Worm (Caenorhabditis elegans) whole organism, late embryonic: Measurements from ENCODE around the gene T16A9.3.
A peak's percentile ranks its signal among the peaks of the same experiment; 100 is the strongest.

Experiments used
- C08G9.2 ChIP-seq: sonication (generic microtip); optimal IDR thresholded peaks from 2 replicates; lab custom pipeline; 2016; ENCODE audit warnings: mild to moderate bottlenecking, missing genetic modification characterization, moderate library complexity, missing compliant biosample characterization
- K02D7.2 ChIP-seq: sonication (generic microtip); optimal IDR thresholded peaks from 2 replicates; lab custom pipeline; 2017; ENCODE audit warnings: mild to moderate bottlenecking, missing genetic modification characterization, missing compliant biosample characterization
- T23F11.4 ChIP-seq: fragments of 200-800 bp; sonication (Bioruptor generic); optimal IDR thresholded peaks from 2 replicates; lab custom pipeline; 2018; ENCODE audit warnings: mild to moderate bottlenecking, missing genetic modification characterization, missing compliant biosample characterization
- Y22D7AL.16 ChIP-seq: sonication (generic microtip); optimal IDR thresholded peaks from 2 replicates; lab custom pipeline; 2016; ENCODE audit warnings: missing genetic modification characterization, missing compliant biosample characterization
- ceh-14 ChIP-seq: sonication (generic microtip); optimal IDR thresholded peaks from 2 replicates; lab custom pipeline; 2016; ENCODE audit warnings: missing genotype, missing genetic modification characterization, missing compliant biosample characterization
- ceh-22 ChIP-seq: sonication (generic microtip); optimal IDR thresholded peaks from 2 replicates; lab custom pipeline; 2017; ENCODE audit warnings: missing biosample characterization, missing genetic modification characterization
- ceh-24 ChIP-seq: sonication (generic microtip); optimal IDR thresholded peaks from 2 replicates; lab custom pipeline; 2016; ENCODE audit warnings: mild to moderate bottlenecking, missing genetic modification characterization, missing compliant biosample characterization
- ceh-34 ChIP-seq: sonication (generic microtip); optimal IDR thresholded peaks from 2 replicates; lab custom pipeline; 2016; ENCODE audit warnings: mild to moderate bottlenecking, missing genetic modification characterization, missing compliant biosample characterization
- ceh-45 ChIP-seq: fragments of 200-800 bp; sonication (Bioruptor generic); IDR thresholded peaks from 2 replicates; pipeline ENCODE4 v1.3.6; 2022; ENCODE audit warnings: missing genetic modification reagents, missing genetic modification characterization, missing compliant biosample characterization
- ceh-48 ChIP-seq: sonication (generic microtip); optimal IDR thresholded peaks from 2 replicates; lab custom pipeline; 2016; ENCODE audit warnings: missing genetic modification characterization, inconsistent platforms, missing compliant biosample characterization
- dmd-4 ChIP-seq: sonication (generic microtip); optimal IDR thresholded peaks from 2 replicates; lab custom pipeline; 2016; ENCODE audit warnings: borderline replicate concordance, missing genetic modification characterization, missing compliant biosample characterization
- elt-2 ChIP-seq: sonication (generic microtip); optimal IDR thresholded peaks from 2 replicates; lab custom pipeline; 2016; ENCODE audit warnings: missing genetic modification reagents, missing genetic modification characterization, missing compliant biosample characterization
- elt-4 ChIP-seq: sonication (generic microtip); optimal IDR thresholded peaks from 2 replicates; lab custom pipeline; 2016; ENCODE audit warnings: missing genetic modification characterization, missing compliant biosample characterization
- ets-4 ChIP-seq: sonication (generic microtip); optimal IDR thresholded peaks from 2 replicates; lab custom pipeline; 2016; ENCODE audit warnings: missing genetic modification characterization, missing compliant biosample characterization
- eyg-1 ChIP-seq: sonication (generic microtip); optimal IDR thresholded peaks from 2 replicates; lab custom pipeline; 2016; ENCODE audit warnings: missing genotype, missing genetic modification characterization, missing compliant biosample characterization
- fax-1 ChIP-seq: sonication (generic microtip); optimal IDR thresholded peaks from 2 replicates; lab custom pipeline; 2016; ENCODE audit warnings: missing genotype, missing genetic modification characterization, missing compliant biosample characterization
- fkh-10 ChIP-seq: fragments of 150-350 bp; optimal IDR thresholded peaks from 2 replicates; lab custom pipeline; 2014; ENCODE audit warnings: missing biosample characterization, missing genetic modification reagents, missing genetic modification characterization
- hlh-13 ChIP-seq: fragments of 200-800 bp; sonication (Bioruptor generic); optimal IDR thresholded peaks from 2 replicates; lab custom pipeline; 2018; ENCODE audit warnings: mild to moderate bottlenecking, missing genetic modification characterization, missing compliant biosample characterization
- hlh-6 ChIP-seq: sonication (generic microtip); optimal IDR thresholded peaks from 2 replicates; lab custom pipeline; 2016; ENCODE audit warnings: missing genotype, missing genetic modification characterization, missing compliant biosample characterization
- hlh-8 ChIP-seq: sonication (generic microtip); optimal IDR thresholded peaks from 2 replicates; lab custom pipeline; 2016; ENCODE audit warnings: missing genotype, missing genetic modification characterization, missing compliant biosample characterization
- lim-6 ChIP-seq: sonication (generic microtip); optimal IDR thresholded peaks from 2 replicates; lab custom pipeline; 2016; ENCODE audit warnings: missing genetic modification characterization, missing compliant biosample characterization
- mec-3 ChIP-seq: sonication (generic microtip); optimal IDR thresholded peaks from 2 replicates; lab custom pipeline; 2016; ENCODE audit warnings: borderline replicate concordance, missing genetic modification characterization, missing compliant biosample characterization
- nfya-1 ChIP-seq: sonication (generic microtip); optimal IDR thresholded peaks from 2 replicates; lab custom pipeline; 2017; ENCODE audit warnings: missing genetic modification characterization, mild to moderate bottlenecking, missing compliant biosample characterization, antibody characterized with exemption, moderate library complexity
- npax-4 ChIP-seq: sonication (generic microtip); optimal IDR thresholded peaks from 2 replicates; lab custom pipeline; 2016; ENCODE audit warnings: missing genetic modification characterization, missing compliant biosample characterization
- odd-2 ChIP-seq: sonication (generic microtip); optimal IDR thresholded peaks from 2 replicates; lab custom pipeline; 2017; ENCODE audit warnings: antibody characterized with exemption, mild to moderate bottlenecking, missing genetic modification characterization, missing compliant biosample characterization
- pha-2 ChIP-seq: sonication (generic microtip); optimal IDR thresholded peaks from 2 replicates; lab custom pipeline; 2017; ENCODE audit warnings: mild to moderate bottlenecking, missing genetic modification characterization, missing compliant biosample characterization
- pha-4 ChIP-seq: fragments of 150-350 bp; optimal IDR thresholded peaks from 2 replicates; lab custom pipeline; 2018; ENCODE audit warnings: missing biosample characterization, missing genetic modification reagents, missing genetic modification characterization
- pqm-1 ChIP-seq: sonication (generic microtip); optimal IDR thresholded peaks from 2 replicates; lab custom pipeline; 2016; ENCODE audit warnings: missing genetic modification characterization, missing compliant biosample characterization
- ref-2 ChIP-seq: sonication (generic microtip); optimal IDR thresholded peaks from 2 replicates; lab custom pipeline; 2016; ENCODE audit warnings: missing genetic modification characterization, missing compliant biosample characterization
- rnt-1 ChIP-seq: sonication (generic microtip); optimal IDR thresholded peaks from 2 replicates; lab custom pipeline; 2016; ENCODE audit warnings: missing genetic modification characterization, missing compliant biosample characterization
- sdc-2 ChIP-seq: sonication (generic microtip); optimal IDR thresholded peaks from 2 replicates; lab custom pipeline; 2016; ENCODE audit warnings: missing genotype, missing genetic modification characterization, missing compliant biosample characterization
- ttx-3 ChIP-seq: sonication (generic microtip); optimal IDR thresholded peaks from 2 replicates; lab custom pipeline; 2016; ENCODE audit warnings: missing genetic modification reagents, missing genetic modification characterization, missing compliant biosample characterization
- unc-3 ChIP-seq, 2 experiments: fragments of 200-800 bp in 1 of 2; sonication (Bioruptor generic) in 1 of 2; sonication (generic microtip) in 1 of 2; conservative IDR thresholded peaks in 1 of 2; optimal IDR thresholded peaks in 1 of 2; 2 replicates each; pipeline versions ENCODE4 v1.3.6 to Lab custom; 2016 to 2022; ENCODE audit warnings: missing compliant biosample characterization in 2 of 2, missing genetic modification characterization in 2 of 2, missing genetic modification reagents in 1 of 2
- unc-42 ChIP-seq: sonication (generic microtip); optimal IDR thresholded peaks from 2 replicates; lab custom pipeline; 2016; ENCODE audit warnings: missing genotype, missing genetic modification characterization, missing compliant biosample characterization
- unc-55 ChIP-seq: sonication (generic microtip); optimal IDR thresholded peaks from 2 replicates; lab custom pipeline; 2017; ENCODE audit warnings: missing biosample characterization, missing genetic modification reagents, missing genetic modification characterization
- zip-5 ChIP-seq: sonication (generic microtip); optimal IDR thresholded peaks from 2 replicates; lab custom pipeline; 2016; ENCODE audit warnings: missing genetic modification characterization, missing compliant biosample characterization
- ztf-16 ChIP-seq: sonication (generic microtip); optimal IDR thresholded peaks from 2 replicates; lab custom pipeline; 2017; ENCODE audit warnings: missing genetic modification characterization, missing compliant biosample characterization

The T16A9.3 gene

ce11 chrV:14235942-14236341 lies 30.6 kb downstream of the T16A9.3 start, which contains the start of gene ent-3:
Gene ent-3 (minus strand): TSS chrV:14236042.
- TF ChIP-seq ets-4 (tag; lab: Kevin White, UChicago) (no peak), hlh-13 (GFP tag; lab: Kevin White, UChicago) (no peak), sdc-2 (tag; lab: Kevin White, UChicago) (no peak), unc-3 (GFP tag; conservative IDR thresholded peaks at IDR 0.05; lab: Robert Waterston, UW) (no peak), unc-3 (tag; optimal IDR thresholded peaks at IDR 0.05; lab: Kevin White, UChicago) (no peak), pha-2 (tag; lab: Kevin White, UChicago) (no peak), Y22D7AL.16 (no peak), pha-4 (tag; lab: Kevin White, UChicago) (no peak), C08G9.2 (tag; lab: Kevin White, UChicago) (no peak), T23F11.4 (GFP tag; lab: Kevin White, UChicago) (no peak), zip-5 (tag; lab: Kevin White, UChicago) (no peak), ceh-45 (no peak), K02D7.2 (no peak)

- TF ChIP-seq T23F11.4 (GFP tag; lab: Kevin White, UChicago) (peak; percentile 4), mec-3 (no peak), elt-4 (tag; lab: Kevin White, UChicago) (peak; percentile 63)
Measured at ce11 chrV:14240694-14241201, 35.4 kb downstream of the T16A9.3 start, which contains the start of gene K02E11.10. Gene K02E11.10 (minus strand): TSS chrV:14241151.

DNA sequence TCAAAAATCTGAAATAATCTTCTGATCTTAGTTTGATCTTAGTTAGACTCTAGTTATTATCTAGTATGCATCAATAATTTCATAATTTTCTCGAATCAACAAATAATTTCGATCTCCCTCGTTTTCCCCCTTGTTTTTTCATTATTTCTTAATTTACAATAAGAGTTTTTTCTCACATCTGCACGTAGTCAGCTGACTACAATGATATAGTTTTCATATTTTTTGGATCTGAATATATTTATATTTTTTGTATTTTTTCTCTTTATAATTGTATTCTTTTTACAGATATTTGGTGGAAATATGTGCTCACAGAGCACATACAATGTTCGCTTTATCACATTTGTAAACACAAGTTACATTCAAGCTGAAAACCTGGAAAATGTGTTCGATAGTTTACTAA lies 38.6 kb downstream of the T16A9.3 start, which contains the start of gene sre-7:
Gene sre-7, plus strand, starts transcription at position 301 of the 400 bp plus-strand sequence.
- TF ChIP-seq nfya-1 (tag; lab: Kevin White, UChicago): no peak
- TF ChIP-seq hlh-13 (GFP tag; lab: Kevin White, UChicago): no peak
- TF ChIP-seq fkh-10 (GFP tag; lab: Kevin White, UChicago): no peak
- TF ChIP-seq ref-2: no peak
- TF ChIP-seq fax-1 (tag; lab: Kevin White, UChicago): no peak
- TF ChIP-seq ceh-24 (tag; lab: Kevin White, UChicago): no peak
- no peak for TF ChIP-seq ceh-14 (tag; lab: Kevin White, UChicago)
- no peak for TF ChIP-seq hlh-6
- TF ChIP-seq dmd-4 (tag; lab: Kevin White, UChicago): no peak
- TF ChIP-seq odd-2 (tag; lab: Kevin White, UChicago): no peak
- TF ChIP-seq elt-2: no peak

ce11 chrV:14246761-14247160 lies 41.4 kb downstream of the T16A9.3 start, which contains the start of gene K02E11.3:
Gene K02E11.3 (minus strand): TSS chrV:14246861.
- TF ChIP-seq ceh-34 (tag; lab: Kevin White, UChicago) (no peak), Y22D7AL.16 (no peak), npax-4 (no peak), eyg-1 (tag; lab: Kevin White, UChicago) (no peak), K02D7.2 (no peak), odd-2 (tag; lab: Kevin White, UChicago) (no peak), hlh-6 (no peak), mec-3 (no peak)

ce11 chrV:14248025-14248424 lies 42.7 kb downstream of the T16A9.3 start, which contains the start of gene K02E11.4:
Gene K02E11.4 (minus strand): TSS chrV:14248125.
- no peak for TF ChIP-seq mec-3
- no peak for TF ChIP-seq T23F11.4 (GFP tag; lab: Kevin White, UChicago)
- no peak for TF ChIP-seq nfya-1 (tag; lab: Kevin White, UChicago)

- no peak for TF ChIP-seq pqm-1 (tag; lab: Kevin White, UChicago)
- TF ChIP-seq ztf-16: no peak
- TF ChIP-seq ttx-3 (tag; lab: Kevin White, UChicago): no peak
- TF ChIP-seq ceh-22 (tag; lab: Kevin White, UChicago): no peak
- TF ChIP-seq unc-55 (GFP tag; lab: Kevin White, UChicago): no peak
- no peak for TF ChIP-seq ceh-14 (tag; lab: Kevin White, UChicago)
- TF ChIP-seq sdc-2 (tag; lab: Kevin White, UChicago): no peak
- no peak for TF ChIP-seq ceh-48 (tag; lab: Kevin White, UChicago)
- TF ChIP-seq Y22D7AL.16: no peak
- TF ChIP-seq K02D7.2: no peak
- no peak for TF ChIP-seq zip-5 (tag; lab: Kevin White, UChicago)
- no peak for TF ChIP-seq unc-42 (tag; lab: Kevin White, UChicago)
- TF ChIP-seq rnt-1 (tag; lab: Kevin White, UChicago): no peak
- no peak for TF ChIP-seq pha-2 (tag; lab: Kevin White, UChicago)
- TF ChIP-seq C08G9.2 (tag; lab: Kevin White, UChicago): no peak
- no peak for TF ChIP-seq lim-6 (tag; lab: Kevin White, UChicago)
- no peak for TF ChIP-seq hlh-13 (GFP tag; lab: Kevin White, UChicago)
- TF ChIP-seq hlh-8 (tag; lab: Kevin White, UChicago): no peak
- TF ChIP-seq, all 69 proteins: peak for 0
Measured at ce11 chrV:14248654-14249053, 43.3 kb downstream of the T16A9.3 start, which contains the start of gene K02E11.6. Gene K02E11.6 (plus strand): TSS chrV:14248802.
